Fruit fly (Drosophila melanogaster) Kc167 (cell line): ENCODE data around the gene bin.

Experiments used
- Myc ChIP-seq: fragments of >200 bp; optimal IDR thresholded peaks from 2 replicates; lab custom pipeline; 2017; ENCODE audit warnings: missing external identifiers
- Sin3A ChIP-seq: fragments of >200 bp; optimal IDR thresholded peaks from 2 replicates; lab custom pipeline; 2018; ENCODE audit warnings: missing external identifiers
- h ChIP-seq: fragments of >200 bp; optimal IDR thresholded peaks from 3 replicates; lab custom pipeline; 2018; ENCODE audit warnings: missing external identifiers
- insv ChIP-seq: fragments of >200 bp; optimal IDR thresholded peaks from 3 replicates; lab custom pipeline; 2018; ENCODE audit warnings: missing external identifiers
- psq ChIP-seq: fragments of >200 bp; optimal IDR thresholded peaks from 2 replicates; lab custom pipeline; 2017; ENCODE audit warnings: missing external identifiers
- ttk ChIP-seq: sonication (Bioruptor generic); optimal IDR thresholded peaks from 2 replicates; lab custom pipeline; 2017; ENCODE audit warnings: missing external identifiers

bin gene

DNA sequence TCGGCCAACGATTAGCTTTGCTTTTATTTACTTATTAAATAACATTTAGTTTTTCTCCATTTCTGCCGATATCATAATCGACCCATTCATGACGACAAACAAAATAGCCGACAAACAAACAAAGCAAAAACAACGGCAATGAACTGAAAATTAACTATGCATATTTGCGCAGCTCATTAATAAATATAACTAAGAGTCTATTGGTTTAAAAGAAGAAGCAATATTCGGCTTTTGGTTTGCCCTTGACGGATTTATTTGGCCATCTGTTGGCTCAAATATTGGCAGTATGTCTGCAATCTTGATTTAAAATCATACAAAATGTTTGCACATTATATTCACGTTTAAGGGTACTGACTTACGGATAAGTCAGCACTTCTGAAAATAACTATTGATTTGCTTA is 9.6 kb downstream of the bin start:
- TF ChIP-seq insv (lab: Kevin White, UChicago) = no peak
- TF ChIP-seq ttk (lab: Kevin White, UChicago) = no peak
- TF ChIP-seq h (lab: Kevin White, UChicago) = no peak
- TF ChIP-seq Sin3A (lab: Kevin White, UChicago) = no peak
- no peak for TF ChIP-seq psq (lab: Kevin White, UChicago)
- TF ChIP-seq Myc (lab: Kevin White, UChicago) = no peak

- TF ChIP-seq Myc (lab: Kevin White, UChicago) = no peak
- no peak for TF ChIP-seq Sin3A (lab: Kevin White, UChicago)
- no peak for TF ChIP-seq ttk (lab: Kevin White, UChicago)
- TF ChIP-seq h (lab: Kevin White, UChicago) = no peak
- TF ChIP-seq insv (lab: Kevin White, UChicago) = no peak
- no peak for TF ChIP-seq psq (lab: Kevin White, UChicago)
These were observed 11.4 kb downstream of the bin start for dm6 chr3L:7001855-7002254.

- TF ChIP-seq insv (lab: Kevin White, UChicago) (no peak), h (lab: Kevin White, UChicago) (no peak), Myc (lab: Kevin White, UChicago) (no peak), psq (lab: Kevin White, UChicago) (no peak), Sin3A (lab: Kevin White, UChicago) (no peak), ttk (lab: Kevin White, UChicago) (no peak)
These were observed 11.9 kb downstream of the bin start for dm6 chr3L:7002355-7002754.

dm6 chr3L:7003132-7003531 is 12.7 kb downstream of the bin start:
- TF ChIP-seq h (lab: Kevin White, UChicago) (no peak), insv (lab: Kevin White, UChicago) (no peak), ttk (lab: Kevin White, UChicago) (no peak), Myc (lab: Kevin White, UChicago) (no peak), psq (lab: Kevin White, UChicago) (no peak), Sin3A (lab: Kevin White, UChicago) (no peak)

DNA sequence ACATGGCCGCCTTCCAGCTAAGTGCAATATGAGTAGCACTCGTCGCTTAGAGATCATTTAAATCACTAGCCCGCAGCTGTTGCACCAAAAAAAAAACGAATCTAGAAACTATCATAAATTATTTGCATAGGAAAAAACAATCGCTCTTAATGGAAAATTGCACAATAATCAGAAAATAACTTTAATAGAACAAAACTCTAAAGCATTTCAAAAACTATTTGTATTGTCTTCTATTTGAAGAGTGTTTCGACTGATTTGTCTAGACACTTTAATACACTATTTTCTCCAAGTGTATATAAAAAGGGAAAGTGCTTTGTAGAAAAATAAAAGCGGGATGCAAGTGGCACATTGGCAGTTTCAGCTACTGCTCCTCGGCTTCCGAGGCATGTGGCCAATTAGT is 16.0 kb downstream of the bin start:
- no peak for TF ChIP-seq ttk (lab: Kevin White, UChicago)
- no peak for TF ChIP-seq h (lab: Kevin White, UChicago)

dm6 chr3L:7008351-7008750 is 17.9 kb downstream of the bin start:
- TF ChIP-seq h (lab: Kevin White, UChicago) (no peak), insv (lab: Kevin White, UChicago) (no peak), psq (lab: Kevin White, UChicago) (no peak), Myc (lab: Kevin White, UChicago) (no peak), ttk (lab: Kevin White, UChicago) (no peak)

dm6 chr3L:7009411-7009810 is 19.0 kb downstream of the bin start:
- no peak for TF ChIP-seq insv (lab: Kevin White, UChicago)
- TF ChIP-seq psq (lab: Kevin White, UChicago) = no peak
- no peak for TF ChIP-seq Myc (lab: Kevin White, UChicago)
- no peak for TF ChIP-seq Sin3A (lab: Kevin White, UChicago)
- no peak for TF ChIP-seq h (lab: Kevin White, UChicago)
- TF ChIP-seq ttk (lab: Kevin White, UChicago) = no peak

- TF ChIP-seq h (lab: Kevin White, UChicago) (no peak), insv (lab: Kevin White, UChicago) (no peak), Myc (lab: Kevin White, UChicago) (no peak), ttk (lab: Kevin White, UChicago) (no peak), Sin3A (lab: Kevin White, UChicago) (no peak), psq (lab: Kevin White, UChicago) (no peak)
These were observed 19.5 kb downstream of the bin start for dm6 chr3L:7009886-7010285.

dm6 chr3L:7012271-7012670 is 21.8 kb downstream of the bin start:
- no peak for TF ChIP-seq h (lab: Kevin White, UChicago)
- TF ChIP-seq ttk (lab: Kevin White, UChicago) = no peak
- TF ChIP-seq Sin3A (lab: Kevin White, UChicago) = no peak
- no peak for TF ChIP-seq psq (lab: Kevin White, UChicago)
- no peak for TF ChIP-seq insv (lab: Kevin White, UChicago)
- no peak for TF ChIP-seq Myc (lab: Kevin White, UChicago)

DNA sequence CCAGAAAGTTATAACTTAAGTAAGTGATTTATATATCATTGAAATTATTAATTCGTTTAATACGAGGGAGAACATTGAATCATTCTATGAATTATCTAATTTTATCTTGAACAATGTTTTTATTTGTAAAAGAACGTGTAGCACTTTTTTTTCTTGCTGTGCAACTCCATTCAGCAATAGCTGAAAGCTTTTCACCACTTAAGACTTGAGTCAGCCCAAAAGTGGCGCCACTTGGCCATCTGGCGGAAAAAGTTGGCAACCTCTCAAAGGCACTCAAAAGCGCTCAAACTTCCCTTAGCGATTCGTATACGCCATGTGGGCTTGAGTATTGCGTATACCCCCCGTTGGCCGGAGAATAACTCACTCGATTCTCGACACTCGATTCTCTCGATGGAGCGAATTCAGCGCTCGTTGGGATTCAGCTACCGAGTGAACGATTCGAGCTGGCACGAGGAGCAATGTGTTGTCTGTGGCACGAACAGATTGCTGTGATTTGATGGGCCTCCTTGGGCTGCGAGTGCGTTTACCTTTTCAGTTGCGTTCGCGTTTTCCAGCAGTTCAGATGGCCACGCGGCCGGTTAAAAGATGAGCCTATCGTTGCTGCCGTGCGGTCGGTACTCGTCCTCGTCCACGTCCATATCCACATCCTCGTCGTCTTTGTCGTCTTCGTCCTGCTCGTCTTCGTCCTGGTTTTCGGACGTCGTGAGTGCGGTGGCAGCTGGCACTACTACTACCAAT is 23.3 kb downstream of the bin start:
- TF ChIP-seq Myc (lab: Kevin White, UChicago) = no peak

DNA sequence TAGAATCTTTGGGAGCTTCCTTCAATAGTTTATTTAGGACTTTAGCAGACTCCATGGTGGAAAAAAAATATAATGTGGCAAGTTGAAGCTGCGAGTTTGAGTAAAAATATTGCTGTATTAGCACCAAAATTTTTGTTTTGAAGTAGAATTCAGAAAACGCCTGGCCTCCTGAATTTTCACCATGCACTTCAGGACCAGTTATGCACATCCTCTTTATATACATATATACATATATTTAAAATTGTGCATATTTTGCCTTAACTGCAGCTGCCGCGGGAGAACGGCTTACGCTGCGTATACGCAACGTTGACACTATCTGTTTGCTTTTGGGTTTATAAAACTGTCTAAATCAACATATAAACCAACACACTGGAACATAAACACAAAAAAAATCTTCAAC is 36.3 kb downstream of the bin start, which contains the start of gene CG17744:
CG17744 (minus strand) TSS at position 101 of the 400 bp plus-strand sequence.
- no peak for TF ChIP-seq insv (lab: Kevin White, UChicago)
- no peak for TF ChIP-seq Myc (lab: Kevin White, UChicago)
- no peak for TF ChIP-seq Sin3A (lab: Kevin White, UChicago)
- no peak for TF ChIP-seq ttk (lab: Kevin White, UChicago)
- TF ChIP-seq h (lab: Kevin White, UChicago) = no peak
- TF ChIP-seq psq (lab: Kevin White, UChicago) = no peak

DNA sequence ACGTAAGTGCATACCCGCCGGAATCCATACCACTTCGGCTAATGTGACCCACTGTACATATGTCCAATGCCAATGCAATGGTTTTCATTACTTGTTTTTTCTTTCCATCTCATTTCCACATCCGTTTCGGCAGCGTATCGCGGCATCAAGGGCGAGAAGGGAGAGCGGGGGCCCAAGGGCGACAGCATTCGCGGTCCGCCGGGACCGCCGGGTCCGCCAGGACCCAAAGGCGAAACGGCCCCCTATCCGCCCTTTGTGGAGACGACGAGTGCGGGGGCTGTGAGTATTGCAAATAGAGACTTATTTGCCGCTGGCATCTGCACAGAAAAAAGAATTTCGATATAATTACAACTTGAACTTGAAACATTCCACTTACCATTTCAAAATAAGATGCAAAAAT is 44.6 kb downstream of the bin start:
- no peak for TF ChIP-seq h (lab: Kevin White, UChicago)
- no peak for TF ChIP-seq Sin3A (lab: Kevin White, UChicago)
- TF ChIP-seq ttk (lab: Kevin White, UChicago) = no peak
- no peak for TF ChIP-seq Myc (lab: Kevin White, UChicago)
- TF ChIP-seq insv (lab: Kevin White, UChicago) = no peak
- TF ChIP-seq psq (lab: Kevin White, UChicago) = no peak
